Fruit fly (Drosophila melanogaster): ENCODE results near the gene spict.

Gene spict

dm6 chr2L:12721794-12722315, 17.3 kb downstream of the spict start, which contains the start of gene Pih1D1 (continued):
- TF ChIP-seq TFAM (GFP tag; optimal IDR thresholded peaks at IDR 0.05) (peak; percentile 72), sug (tag; optimal IDR thresholded peaks at IDR 0.05) (peak; percentile 96), Lpt (GFP tag; optimal IDR thresholded peaks at IDR 0.05) (no peak), Sin3A (optimal IDR thresholded peaks at IDR 0.05) (peak; percentile 54), slbo (GFP tag; IDR thresholded peaks at IDR 0.05) (peak; percentile 97), CG12942 (GFP tag; optimal IDR thresholded peaks at IDR 0.05) (peak; percentile 93), ab (GFP tag; optimal IDR thresholded peaks at IDR 0.05) (peak; percentile 49), CG5180 (GFP tag; optimal IDR thresholded peaks at IDR 0.05) (peak; percentile 77), Gsc (GFP tag; IDR thresholded peaks at IDR 0.05) (peak; percentile 87), CG12299 (tag; optimal IDR thresholded peaks at IDR 0.05) (peak; percentile 79), gsb (GFP tag; IDR thresholded peaks at IDR 0.05) (peak; percentile 76), pzg (GFP tag; optimal IDR thresholded peaks at IDR 0.05) (peak; percentile 53), cg (GFP tag; optimal IDR thresholded peaks at IDR 0.05) (peak; percentile 6), Dip2 (GFP tag; IDR thresholded peaks at IDR 0.05) (peak; percentile 69; the same call in 1 of the 2 replicates), CG30020 (tag; optimal IDR thresholded peaks at IDR 0.05) (peak; percentile 89), stwl (tag; optimal IDR thresholded peaks at IDR 0.05) (peak; percentile 67), fru (optimal IDR thresholded peaks at IDR 0.05) (no peak), Aef1 (GFP tag; IDR thresholded peaks at IDR 0.05) (peak; percentile 95), CG34376 (GFP tag; optimal IDR thresholded peaks at IDR 0.05) (peak; percentile 84), B-H2 (GFP tag; optimal IDR thresholded peaks at IDR 0.05) (peak; percentile 85), Nf-YA (GFP tag; IDR thresholded peaks at IDR 0.05) (peak; percentile 80), gfzf (GFP tag; optimal IDR thresholded peaks at IDR 0.05) (peak; percentile 86), CG4730 (GFP tag; IDR thresholded peaks at IDR 0.05) (peak; percentile 93), CG9437 (GFP tag; optimal IDR thresholded peaks at IDR 0.05) (peak; percentile 90), chm (GFP tag; IDR thresholded peaks at IDR 0.05) (peak; percentile 76), CG33213 (GFP tag; optimal IDR thresholded peaks at IDR 0.05) (peak; percentile 82), kni (GFP tag; optimal IDR thresholded peaks at IDR 0.05) (peak; percentile 72), Gug (GFP tag; IDR thresholded peaks at IDR 0.05) (peak; percentile 93), YL-1 (GFP tag; optimal IDR thresholded peaks at IDR 0.05) (peak; percentile 81), CG6175 (GFP tag; IDR thresholded peaks at IDR 0.05) (peak; percentile 90), wdn (GFP tag; IDR thresholded peaks at IDR 0.05) (peak; percentile 91), MBD-R2 (GFP tag; IDR thresholded peaks at IDR 0.05) (peak; percentile 82), ranshi (GFP tag; IDR thresholded peaks at IDR 0.05) (peak; percentile 95), Pdp1 (GFP tag; optimal IDR thresholded peaks at IDR 0.05) (peak; percentile 88 to 95), Sry-δ (GFP tag; optimal IDR thresholded peaks at IDR 0.05) (peak; percentile 55), vnd (GFP tag; IDR thresholded peaks at IDR 0.05; ENCODE audit: partially characterized antibody) (no peak), nerfin-2 (GFP tag; IDR thresholded peaks at IDR 0.05; ENCODE audit: partially characterized antibody) (0 out of 2 replicates have a peak, but pooled peaks have one; percentile 11), Med (GFP tag) (peak; percentile 96), cwo (GFP tag; optimal IDR thresholded peaks at IDR 0.05) (peak; percentile 89), CG30403 (GFP tag; optimal IDR thresholded peaks at IDR 0.05) (peak; percentile 99), Nf-YB (GFP tag; optimal IDR thresholded peaks at IDR 0.05) (peak; percentile 77), Xrp1 (GFP tag; IDR thresholded peaks at IDR 0.05) (peak; percentile 97), CG12155 (GFP tag; optimal IDR thresholded peaks at IDR 0.05) (peak; percentile 93), CG32767 (GFP tag; IDR thresholded peaks at IDR 0.05) (peak; percentile 91), otp (GFP tag; IDR thresholded peaks at IDR 0.05) (peak; percentile 91), sr (GFP tag; IDR thresholded peaks at IDR 0.05) (peak; percentile 63; the same call in 1 of the 3 replicates), zen (tag; optimal IDR thresholded peaks at IDR 0.05) (peak; percentile 95), CG16779 (GFP tag; IDR thresholded peaks at IDR 0.05) (peak; percentile 72), HmgZ (tag; optimal IDR thresholded peaks at IDR 0.05) (peak; percentile 93), CG1024 (GFP tag; IDR thresholded peaks at IDR 0.05) (peak; percentile 82), HLH54F (GFP tag; optimal IDR thresholded peaks at IDR 0.05) (peak; percentile 95)
